Fruit fly (Drosophila melanogaster) whole organism, adult: Measurements from ENCODE around the gene myo.

ENCODE experiments used
- CG11617 ChIP-seq: fragments of 200-800 bp; sonication (Bioruptor generic); optimal IDR thresholded peaks from 2 replicates; lab custom pipeline; 2017; ENCODE audit warnings: mild to moderate bottlenecking, missing biosample characterization, missing genetic modification reagents, missing genetic modification characterization
- CG12768 ChIP-seq: fragments of 200-800 bp; sonication (Bioruptor generic); optimal IDR thresholded peaks from 2 replicates; lab custom pipeline; 2017; ENCODE audit warnings: missing biosample characterization, missing genetic modification characterization, mild to moderate bottlenecking, moderate library complexity, missing genetic modification reagents
- CG14711 ChIP-seq: fragments of 200-800 bp; sonication (Bioruptor generic); optimal IDR thresholded peaks from 2 replicates; lab custom pipeline; 2018; ENCODE audit warnings: missing biosample characterization, mild to moderate bottlenecking, missing genetic modification characterization, moderate library complexity
- CG1620 ChIP-seq: fragments of 200-800 bp; sonication (Bioruptor generic); optimal IDR thresholded peaks from 2 replicates; lab custom pipeline; 2016; ENCODE audit warnings: missing biosample characterization, missing genetic modification characterization
- CG33017 ChIP-seq: fragments of 200-800 bp; sonication (Bioruptor generic); optimal IDR thresholded peaks from 2 replicates; lab custom pipeline; 2018; ENCODE audit warnings: missing biosample characterization, mild to moderate bottlenecking, missing genetic modification characterization, moderate library complexity
- CG5204 ChIP-seq: fragments of 200-800 bp; sonication (Bioruptor generic); optimal IDR thresholded peaks from 2 replicates; lab custom pipeline; 2016; ENCODE audit warnings: missing biosample characterization, missing genetic modification characterization
- CG7045 ChIP-seq: fragments of 200-800 bp; sonication (Bioruptor generic); optimal IDR thresholded peaks from 2 replicates; lab custom pipeline; 2017; ENCODE audit warnings: missing biosample characterization, mild to moderate bottlenecking, missing genetic modification characterization
- CG7101 ChIP-seq: fragments of 200-800 bp; sonication (Bioruptor generic); optimal IDR thresholded peaks from 2 replicates; lab custom pipeline; 2018; ENCODE audit warnings: missing biosample characterization, mild to moderate bottlenecking, missing genetic modification characterization, moderate library complexity
- Clk ChIP-seq: fragments of 200-800 bp; sonication (Bioruptor generic); optimal IDR thresholded peaks from 2 replicates; lab custom pipeline; 2017; ENCODE audit warnings: missing biosample characterization, missing genetic modification characterization
- Crg-1 ChIP-seq: fragments of 200-800 bp; sonication (Bioruptor generic); optimal IDR thresholded peaks from 2 replicates; lab custom pipeline; 2016; ENCODE audit warnings: missing biosample characterization, missing genetic modification characterization
- Hr96 ChIP-seq: fragments of 200-800 bp; sonication (Bioruptor generic); optimal IDR thresholded peaks from 2 replicates; lab custom pipeline; 2016; ENCODE audit warnings: missing biosample characterization, missing genetic modification characterization
- Mnt ChIP-seq: fragments of 200-800 bp; sonication (Bioruptor generic); optimal IDR thresholded peaks from 2 replicates; lab custom pipeline; 2016; ENCODE audit warnings: missing biosample characterization, mild to moderate bottlenecking, missing genetic modification characterization
- bab1 ChIP-seq: fragments of 200-800 bp; sonication (Bioruptor generic); optimal IDR thresholded peaks from 3 replicates; lab custom pipeline; 2019; ENCODE audit warnings: missing biosample characterization, mild to moderate bottlenecking, missing genetic modification characterization, moderate library complexity
- cic ChIP-seq: fragments of 200-800 bp; sonication (Bioruptor generic); optimal IDR thresholded peaks from 2 replicates; lab custom pipeline; 2017; ENCODE audit warnings: missing biosample characterization, mild to moderate bottlenecking, missing genetic modification characterization, moderate library complexity
- cnc ChIP-seq, 2 experiments: fragments of >200 bp; optimal IDR thresholded peaks; 2 replicates each; lab custom pipeline; 2017
- kay ChIP-seq: fragments of 200-800 bp; sonication (Bioruptor generic); peaks from one replicate; lab custom pipeline; 2016; ENCODE audit warnings: missing biosample characterization, missing genetic modification characterization, borderline replicate concordance
- ovo ChIP-seq: fragments of 200-800 bp; sonication (Bioruptor generic); optimal IDR thresholded peaks from 2 replicates; lab custom pipeline; 2016; ENCODE audit warnings: missing biosample characterization, missing genetic modification characterization
- pad ChIP-seq: fragments of 200-800 bp; sonication (Bioruptor generic); optimal IDR thresholded peaks from 3 replicates; lab custom pipeline; 2017; ENCODE audit warnings: missing biosample characterization, missing genetic modification characterization, mild to moderate bottlenecking, moderate library complexity, missing genetic modification reagents
- tj ChIP-seq: fragments of 200-800 bp; sonication (Bioruptor generic); optimal IDR thresholded peaks from 3 replicates; lab custom pipeline; 2017; ENCODE audit warnings: missing biosample characterization, mild to moderate bottlenecking, missing genetic modification characterization, moderate library complexity
- toe ChIP-seq: fragments of 200-800 bp; sonication (Bioruptor generic); optimal IDR thresholded peaks from 2 replicates; lab custom pipeline; 2016; ENCODE audit warnings: missing biosample characterization, missing genetic modification characterization

myo gene

dm6 chr4:663055-663670 lies 32.7 kb downstream of the myo start, which contains the start of the genes CG46466 and Slip1:
TSS of gene CG46466 (minus strand) at chr4:663124.
TSS of gene Slip1 (plus strand) at chr4:663621.
- peak; percentile 16 for TF ChIP-seq CG12768
- TF ChIP-seq cnc (optimal IDR thresholded peaks at IDR 0.05; lab: Kevin White, UChicago) = no peak
- no peak for TF ChIP-seq cic
- peak; percentile 44 for TF ChIP-seq CG5204
- TF ChIP-seq CG1620 (GFP tag; lab: Kevin White, UChicago) = peak; percentile 39
- peak; percentile 16 for TF ChIP-seq CG11617 (GFP tag; lab: Kevin White, UChicago)
- TF ChIP-seq Hr96 (GFP tag; lab: Kevin White, UChicago) = no peak

- TF ChIP-seq kay (GFP tag; lab: Kevin White, UChicago) (peak; percentile 55), Mnt (GFP tag; lab: Kevin White, UChicago) (no peak)
These were observed 33.8 kb downstream of the myo start for dm6 chr4:662101-662500.

- TF ChIP-seq kay (GFP tag; lab: Kevin White, UChicago) (peak; percentile 94), cnc (optimal IDR thresholded peaks at IDR 0.05; lab: Kevin White, UChicago) (peak in 1 of 2 experiments; percentile 57), bab1 (GFP tag; lab: Kevin White, UChicago) (peak; percentile 73), cic (peak; percentile 67), Hr96 (GFP tag; lab: Kevin White, UChicago) (no peak), tj (peak; percentile 48), Crg-1 (peak; percentile 88), pad (GFP tag; lab: Kevin White, UChicago) (peak; percentile 65), CG7101 (tag; lab: Kevin White, UChicago) (peak; percentile 86), CG14711 (peak; percentile 89), toe (GFP tag; lab: Kevin White, UChicago) (peak; percentile 87), CG1620 (GFP tag; lab: Kevin White, UChicago) (peak; percentile 82), ovo (GFP tag; lab: Kevin White, UChicago) (peak; percentile 84), CG7045 (GFP tag; lab: Kevin White, UChicago) (peak; percentile 78), CG33017 (tag; lab: Kevin White, UChicago) (peak; percentile 45), CG11617 (GFP tag; lab: Kevin White, UChicago) (peak; percentile 86), CG12768 (peak; percentile 75), Mnt (GFP tag; lab: Kevin White, UChicago) (peak; percentile 90), CG5204 (peak; percentile 84), Clk (GFP tag; lab: Kevin White, UChicago) (peak; percentile 71)
These were observed 35.7 kb downstream of the myo start, which contains the start of gene gw for dm6 chr4:659884-660846. TSS of gene gw (minus strand) at chr4:660608.

dm6 chr4:659058-659588 lies 36.7 kb downstream of the myo start:
- TF ChIP-seq Crg-1 = peak; percentile 0
- no peak for TF ChIP-seq tj
- TF ChIP-seq cnc (optimal IDR thresholded peaks at IDR 0.05; lab: Kevin White, UChicago) = no peak
- TF ChIP-seq CG12768 = no peak
- no peak for TF ChIP-seq CG11617 (GFP tag; lab: Kevin White, UChicago)
- peak; percentile 98 for TF ChIP-seq kay (GFP tag; lab: Kevin White, UChicago)
- TF ChIP-seq CG14711 = peak; percentile 86
- peak; percentile 22 for TF ChIP-seq CG1620 (GFP tag; lab: Kevin White, UChicago)
- no peak for TF ChIP-seq CG7045 (GFP tag; lab: Kevin White, UChicago)

DNA sequence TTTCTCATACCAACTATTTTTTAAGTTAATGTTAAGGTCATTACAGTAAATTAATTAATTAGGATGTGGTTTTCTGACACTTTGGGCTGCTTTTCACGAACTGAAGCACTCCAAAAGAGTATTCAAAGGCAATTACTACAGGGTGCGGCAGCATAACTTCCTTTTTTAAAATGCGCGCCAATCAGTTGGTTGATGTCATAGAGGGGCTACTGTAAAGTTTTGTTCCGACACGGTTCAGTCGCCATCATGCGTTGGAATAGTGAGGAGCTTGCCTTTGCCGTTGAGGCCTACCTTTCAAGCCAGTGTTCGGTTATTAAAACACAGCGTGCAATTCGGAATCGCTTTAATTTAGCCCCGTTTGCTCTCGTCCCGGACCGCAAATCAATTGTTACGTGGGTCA lies 48.5 kb downstream of the myo start:
- TF ChIP-seq Mnt (GFP tag; lab: Kevin White, UChicago) = no peak
- no peak for TF ChIP-seq Hr96 (GFP tag; lab: Kevin White, UChicago)

- TF ChIP-seq kay (GFP tag; lab: Kevin White, UChicago) (peak; percentile 72), tj (no peak), Hr96 (GFP tag; lab: Kevin White, UChicago) (no peak), cnc (optimal IDR thresholded peaks at IDR 0.05; lab: Kevin White, UChicago) (no peak), CG5204 (no peak), CG11617 (GFP tag; lab: Kevin White, UChicago) (no peak), CG7101 (tag; lab: Kevin White, UChicago) (no peak), bab1 (GFP tag; lab: Kevin White, UChicago) (no peak)
These were observed 49.3 kb downstream of the myo start, which contains the start of gene Ekar for dm6 chr4:646414-647016. TSS of gene Ekar (minus strand) at chr4:646556.
